Fruit fly (Drosophila melanogaster) whole organism, embryonic: ENCODE results near the gene Abl.

ENCODE experiments used
- Atf6 ChIP-seq: fragments of 200-800 bp; sonication (Bioruptor generic); IDR thresholded peaks from 2 replicates; pipeline ENCODE4 v1.3.6; 2022; ENCODE audit warnings: missing biosample characterization, missing genetic modification characterization
- Bdp1 ChIP-seq: fragments of 200-800 bp; sonication (Bioruptor generic); optimal IDR thresholded peaks from 3 replicates; lab custom pipeline; 2016; ENCODE audit warnings: missing biosample characterization, missing genetic modification characterization
- Bteb2 ChIP-seq: fragments of 200-800 bp; sonication (Bioruptor generic); optimal IDR thresholded peaks from 2 replicates; lab custom pipeline; 2016; ENCODE audit warnings: missing biosample characterization, missing genetic modification characterization
- CG10321 ChIP-seq: fragments of 200-800 bp; sonication (Bioruptor generic); IDR thresholded peaks from 2 replicates; pipeline ENCODE4 v1.3.6; 2022; ENCODE audit warnings: missing biosample characterization, missing genetic modification characterization
- CG10366 ChIP-seq: fragments of 200-800 bp; sonication (Bioruptor generic); IDR thresholded peaks from 2 replicates; pipeline ENCODE4 v1.3.6; 2022; ENCODE audit warnings: missing biosample characterization, missing genetic modification characterization
- CG11085 ChIP-seq: fragments of 200-800 bp; sonication (Bioruptor generic); IDR thresholded peaks from 2 replicates; pipeline ENCODE4 v1.3.6; 2022; ENCODE audit warnings: missing biosample characterization, missing genetic modification characterization
- CG11093 ChIP-seq: fragments of 200-800 bp; sonication (Bioruptor generic); IDR thresholded peaks from 3 replicates; pipeline ENCODE4 v1.3.6; 2022; ENCODE audit warnings: missing biosample characterization, missing genetic modification characterization
- CG12155 ChIP-seq: fragments of 200-800 bp; sonication (Bioruptor generic); optimal IDR thresholded peaks from 3 replicates; lab custom pipeline; 2016; ENCODE audit warnings: missing biosample characterization, missing genetic modification characterization
- CG13624 ChIP-seq: fragments of 200-800 bp; sonication (Bioruptor generic); optimal IDR thresholded peaks from 2 replicates; lab custom pipeline; 2016; ENCODE audit warnings: missing biosample characterization, missing genetic modification characterization
- CG13894 ChIP-seq: fragments of 200-800 bp; sonication (Bioruptor generic); optimal IDR thresholded peaks from 3 replicates; lab custom pipeline; 2018; ENCODE audit warnings: missing biosample characterization, mild to moderate bottlenecking, missing genetic modification characterization, moderate library complexity
- CG16815 ChIP-seq: fragments of 200-800 bp; sonication (Bioruptor generic); optimal IDR thresholded peaks from 3 replicates; lab custom pipeline; 2017; ENCODE audit warnings: missing biosample characterization, mild to moderate bottlenecking, missing genetic modification characterization
- CG17186 ChIP-seq: fragments of 200-800 bp; sonication (Bioruptor generic); optimal IDR thresholded peaks from 3 replicates; lab custom pipeline; 2017; ENCODE audit warnings: missing biosample characterization, missing genetic modification reagents, missing genetic modification characterization
- CG17328 ChIP-seq: fragments of 200-800 bp; sonication (Bioruptor generic); IDR thresholded peaks from 2 replicates; pipeline ENCODE4 v1.3.6; 2022; ENCODE audit warnings: missing biosample characterization, missing genetic modification characterization
- CG17612 ChIP-seq: fragments of 200-800 bp; sonication (Bioruptor generic); IDR thresholded peaks from 2 replicates; pipeline ENCODE4 v1.3.6; 2022; ENCODE audit warnings: missing biosample characterization, missing genetic modification characterization
- CG17802 ChIP-seq: fragments of 200-800 bp; sonication (Bioruptor generic); optimal IDR thresholded peaks from 2 replicates; lab custom pipeline; 2018; ENCODE audit warnings: missing biosample characterization, mild to moderate bottlenecking, missing genetic modification characterization, moderate library complexity
- CG18476 ChIP-seq: fragments of 200-800 bp; sonication (Bioruptor generic); optimal IDR thresholded peaks from 2 replicates; lab custom pipeline; 2016; ENCODE audit warnings: missing biosample characterization, mild to moderate bottlenecking, missing genetic modification characterization
- CG18599 ChIP-seq: fragments of 200-800 bp; sonication (Bioruptor generic); optimal IDR thresholded peaks from 3 replicates; lab custom pipeline; 2017; ENCODE audit warnings: missing biosample characterization, missing genetic modification characterization, mild to moderate bottlenecking, moderate library complexity, missing genetic modification reagents
- CG2116 ChIP-seq: fragments of 200-800 bp; sonication (Bioruptor generic); optimal IDR thresholded peaks from 3 replicates; lab custom pipeline; 2018; ENCODE audit warnings: missing biosample characterization, mild to moderate bottlenecking, missing genetic modification characterization
- CG32772 ChIP-seq: fragments of 200-800 bp; sonication (Bioruptor generic); IDR thresholded peaks from 2 replicates; pipeline ENCODE4 v1.3.6; 2022; ENCODE audit warnings: missing biosample characterization, missing genetic modification characterization
- CG4707 ChIP-seq: fragments of 200-800 bp; sonication (Bioruptor generic); optimal IDR thresholded peaks from 2 replicates; lab custom pipeline; 2018; ENCODE audit warnings: missing biosample characterization, mild to moderate bottlenecking, missing genetic modification characterization, moderate library complexity
- CG6254 ChIP-seq: fragments of 200-800 bp; sonication (Bioruptor generic); optimal IDR thresholded peaks from 3 replicates; lab custom pipeline; 2017; ENCODE audit warnings: mild to moderate bottlenecking, missing biosample characterization, missing genetic modification reagents, missing genetic modification characterization
- CG6854 ChIP-seq: fragments of 200-800 bp; sonication (Bioruptor generic); optimal IDR thresholded peaks from 3 replicates; lab custom pipeline; 2017; ENCODE audit warnings: missing biosample characterization, mild to moderate bottlenecking, missing genetic modification characterization
- CG7556 ChIP-seq: fragments of 200-800 bp; sonication (Bioruptor generic); optimal IDR thresholded peaks from 2 replicates; lab custom pipeline; 2017; ENCODE audit warnings: missing biosample characterization, mild to moderate bottlenecking, missing genetic modification characterization
- CG7745 ChIP-seq: fragments of 200-800 bp; sonication (Bioruptor generic); optimal IDR thresholded peaks from 2 replicates; lab custom pipeline; 2018; ENCODE audit warnings: missing biosample characterization, mild to moderate bottlenecking, missing genetic modification characterization, moderate library complexity
- CG9437 ChIP-seq: fragments of 200-800 bp; sonication (Bioruptor generic); optimal IDR thresholded peaks from 2 replicates; lab custom pipeline; 2018; ENCODE audit warnings: missing biosample characterization, mild to moderate bottlenecking, missing genetic modification characterization
- D19B ChIP-seq: fragments of 200-800 bp; sonication (Bioruptor generic); optimal IDR thresholded peaks from 2 replicates; lab custom pipeline; 2017; ENCODE audit warnings: missing biosample characterization, mild to moderate bottlenecking, missing genetic modification characterization
- Dp ChIP-seq: fragments of 200-800 bp; sonication (Bioruptor generic); optimal IDR thresholded peaks from 2 replicates; lab custom pipeline; 2018; ENCODE audit warnings: missing biosample characterization, mild to moderate bottlenecking, missing genetic modification characterization, moderate library complexity
- Ets65A ChIP-seq: fragments of 200-800 bp; sonication (Bioruptor generic); peaks from one replicate; lab custom pipeline; 2016; ENCODE audit warnings: missing biosample characterization, missing genetic modification characterization
- GATAe ChIP-seq: fragments of 200-800 bp; sonication (Bioruptor generic); conservative IDR thresholded peaks from 2 replicates; pipeline ENCODE4 v1.3.6; 2022; ENCODE audit warnings: missing biosample characterization, missing genetic modification characterization
- Hr51 ChIP-seq, 2 experiments: fragments of 200-800 bp; sonication (Bioruptor generic); optimal IDR thresholded peaks; 2 replicates in 1 of 2; 3 replicates in 1 of 2; lab custom pipeline; 2016 to 2018; ENCODE audit warnings: missing biosample characterization in 2 of 2, missing genetic modification characterization in 2 of 2, mild to moderate bottlenecking in 1 of 2, moderate library complexity in 1 of 2
- Ptx1 ChIP-seq: fragments of 200-800 bp; sonication (Bioruptor generic); IDR thresholded peaks from 2 replicates; pipeline ENCODE4 v1.3.6; 2022; ENCODE audit warnings: missing biosample characterization, missing genetic modification characterization
- Ravus ChIP-seq: fragments of 200-800 bp; sonication (Bioruptor generic); IDR thresholded peaks from 2 replicates; pipeline ENCODE4 v1.3.6; 2022; ENCODE audit warnings: missing biosample characterization, missing genetic modification characterization
- Sin3A ChIP-seq: fragments of >200 bp; optimal IDR thresholded peaks from 2 replicates; lab custom pipeline; 2018
- Sox102F ChIP-seq: fragments of 200-800 bp; sonication (Bioruptor generic); optimal IDR thresholded peaks from 2 replicates; lab custom pipeline; 2018; ENCODE audit warnings: missing biosample characterization, mild to moderate bottlenecking, missing genetic modification characterization, moderate library complexity
- Spps ChIP-seq: fragments of 200-800 bp; sonication (Bioruptor generic); optimal IDR thresholded peaks from 2 replicates; lab custom pipeline; 2018; ENCODE audit warnings: missing biosample characterization, mild to moderate bottlenecking, missing genetic modification characterization
- aop ChIP-seq: fragments of 200-800 bp; sonication (Bioruptor generic); IDR thresholded peaks from 2 replicates; pipeline ENCODE4 v1.3.6; 2022; ENCODE audit warnings: missing biosample characterization, missing genetic modification characterization
- ap ChIP-seq: fragments of 200-800 bp; sonication (Bioruptor generic); IDR thresholded peaks from 2 replicates; pipeline ENCODE4 v1.3.6; 2022; ENCODE audit warnings: missing biosample characterization, missing genetic modification characterization
- chif ChIP-seq, 2 experiments: fragments of 200-800 bp; sonication (Bioruptor generic); optimal IDR thresholded peaks; 3 replicates each; lab custom pipeline; 2016; ENCODE audit warnings: missing biosample characterization in 2 of 2, missing genetic modification characterization in 2 of 2
- chn ChIP-seq: fragments of 200-800 bp; sonication (Bioruptor generic); optimal IDR thresholded peaks from 2 replicates; lab custom pipeline; 2016; ENCODE audit warnings: missing biosample characterization, missing genetic modification characterization
- cwo ChIP-seq: fragments of 200-800 bp; sonication (Bioruptor generic); optimal IDR thresholded peaks from 3 replicates; lab custom pipeline; 2017; ENCODE audit warnings: missing biosample characterization, missing genetic modification characterization, mild to moderate bottlenecking, moderate library complexity, missing genetic modification reagents
- danr ChIP-seq: fragments of 200-800 bp; sonication (Bioruptor generic); IDR thresholded peaks from 2 replicates; pipeline ENCODE4 v1.3.6; 2022; ENCODE audit warnings: missing biosample characterization, missing genetic modification characterization
- gce ChIP-seq: fragments of 200-800 bp; sonication (Bioruptor generic); IDR thresholded peaks from 3 replicates; pipeline ENCODE4 v1.3.6; 2022; ENCODE audit warnings: missing biosample characterization, missing genetic modification characterization
- gcm ChIP-seq: fragments of 200-800 bp; sonication (Bioruptor generic); optimal IDR thresholded peaks from 2 replicates; lab custom pipeline; 2019; ENCODE audit warnings: missing biosample characterization, mild to moderate bottlenecking, missing genetic modification characterization, moderate library complexity
- h ChIP-seq: fragments of >200 bp; optimal IDR thresholded peaks from 2 replicates; lab custom pipeline; 2017
- hb ChIP-seq: fragments of 200-800 bp; sonication (Bioruptor generic); IDR thresholded peaks from 3 replicates; pipeline ENCODE4 v1.3.6; 2022; ENCODE audit warnings: missing biosample characterization, missing genetic modification characterization; ENCODE audit not compliant: partially characterized antibody
- hkb ChIP-seq, 2 experiments: fragments of 200-800 bp in 1 of 2; fragments of >200 bp in 1 of 2; sonication (Bioruptor generic) in 1 of 2; IDR thresholded peaks in 1 of 2; optimal IDR thresholded peaks in 1 of 2; 2 replicates each; pipeline versions ENCODE4 v1.3.6 to Lab custom; 2017 to 2022; ENCODE audit warnings: missing biosample characterization in 1 of 2, missing genetic modification characterization in 1 of 2
- oc ChIP-seq: fragments of 200-800 bp; sonication (Bioruptor generic); optimal IDR thresholded peaks from 2 replicates; lab custom pipeline; 2018; ENCODE audit warnings: missing biosample characterization, mild to moderate bottlenecking, missing genetic modification characterization, moderate library complexity
- pb ChIP-seq: fragments of 200-800 bp; sonication (Bioruptor generic); optimal IDR thresholded peaks from 3 replicates; lab custom pipeline; 2016; ENCODE audit warnings: missing biosample characterization, missing genetic modification characterization
- ranshi ChIP-seq: fragments of 200-800 bp; sonication (Bioruptor generic); IDR thresholded peaks from 2 replicates; pipeline ENCODE4 v1.3.6; 2022; ENCODE audit warnings: missing biosample characterization, missing genetic modification characterization
- ttk ChIP-seq: fragments of 200-800 bp; sonication (Bioruptor generic); IDR thresholded peaks from 2 replicates; pipeline ENCODE4 v2.1.2; 2022; ENCODE audit warnings: missing biosample characterization, missing genetic modification characterization
- vfl ChIP-seq: fragments of 200-800 bp; sonication (Bioruptor generic); optimal IDR thresholded peaks from 2 replicates; lab custom pipeline; 2016; ENCODE audit warnings: missing biosample characterization, missing genetic modification characterization
- yki ChIP-seq: fragments of >200 bp; optimal IDR thresholded peaks from 3 replicates; lab custom pipeline; 2018

Abl gene

dm6 chr3L:16615132-16615709, 32.5 kb downstream of the Abl start, which contains the start of gene Mo25 (continued):
- TF ChIP-seq Sox102F: no peak
- peak; percentile 17 for TF ChIP-seq CG6254
- no peak for TF ChIP-seq oc (tag; lab: Kevin White, UChicago)
- TF ChIP-seq CG9437 (GFP tag; lab: Kevin White, UChicago): peak; percentile 6
- no peak for TF ChIP-seq ranshi
- TF ChIP-seq CG11093 (GFP tag; lab: Robert Waterston, UW): no peak
- TF ChIP-seq danr (GFP tag; lab: Robert Waterston, UW): no peak
- no peak for TF ChIP-seq gce (GFP tag; lab: Robert Waterston, UW)
- TF ChIP-seq D19B (GFP tag; lab: Kevin White, UChicago): no peak
- peak; percentile 20 for TF ChIP-seq chn (GFP tag; lab: Kevin White, UChicago)
- no peak for TF ChIP-seq Atf6 (GFP tag; lab: Robert Waterston, UW)
- peak; percentile 32 for TF ChIP-seq CG18476 (GFP tag; lab: Kevin White, UChicago)
- TF ChIP-seq vfl (GFP tag; lab: Kevin White, UChicago): peak; percentile 32
- TF ChIP-seq hb: no peak; the same call in 2 of the 3 replicates
- no peak for TF ChIP-seq CG16815 (GFP tag; lab: Kevin White, UChicago)
- TF ChIP-seq CG17612 (GFP tag; lab: Robert Waterston, UW): no peak
- TF ChIP-seq Sin3A (lab: Kevin White, UChicago): no peak
- no peak for TF ChIP-seq CG17186 (GFP tag; lab: Kevin White, UChicago)
- no peak for TF ChIP-seq Hr51 (GFP tag; optimal IDR thresholded peaks at IDR 0.05; lab: Kevin White, UChicago)
- TF ChIP-seq CG7745: no peak
- TF ChIP-seq Ets65A (GFP tag; lab: Kevin White, UChicago): peak; percentile 11
- no peak for TF ChIP-seq chif (GFP tag; optimal IDR thresholded peaks at IDR 0.05; lab: Kevin White, UChicago)
- TF ChIP-seq CG32772 (GFP tag; lab: Robert Waterston, UW): peak; percentile 70
- peak; percentile 11 for TF ChIP-seq CG18599 (GFP tag; lab: Kevin White, UChicago)
- TF ChIP-seq CG12155: peak; percentile 46
- TF ChIP-seq pb (GFP tag; lab: Kevin White, UChicago): no peak
- no peak for TF ChIP-seq Ravus (GFP tag; lab: Robert Waterston, UW)
- TF ChIP-seq gcm: peak; percentile 5
- no peak for TF ChIP-seq CG10366 (GFP tag; lab: Robert Waterston, UW)
- TF ChIP-seq CG13624: no peak
- TF ChIP-seq CG13894 (tag; lab: Kevin White, UChicago): peak; percentile 40
- TF ChIP-seq ap (GFP tag; lab: Robert Waterston, UW): 0 out of 2 replicates have a peak, but pooled peaks have one; percentile 2
- no peak; the same call in 1 of the 2 replicates for TF ChIP-seq CG10321 (GFP tag; lab: Robert Waterston, UW)
- no peak for TF ChIP-seq yki (lab: Kevin White, UChicago)
- TF ChIP-seq hkb (optimal IDR thresholded peaks at IDR 0.05; lab: Kevin White, UChicago): no peak
- TF ChIP-seq hkb (GFP tag; IDR thresholded peaks at IDR 0.05; lab: Robert Waterston, UW): no peak
- TF ChIP-seq Dp: peak; percentile 83
- TF ChIP-seq aop (GFP tag; lab: Robert Waterston, UW): no peak
- peak; percentile 39 for TF ChIP-seq Bteb2 (GFP tag; lab: Kevin White, UChicago)
- no peak for TF ChIP-seq Spps (tag; lab: Kevin White, UChicago)
- no peak for TF ChIP-seq Ptx1 (GFP tag; lab: Robert Waterston, UW)
- TF ChIP-seq CG11085 (GFP tag; lab: Robert Waterston, UW): no peak
- peak; percentile 29 for TF ChIP-seq CG7556 (GFP tag; lab: Kevin White, UChicago)
- TF ChIP-seq ttk (GFP tag; lab: Robert Waterston, UW): no peak
- no peak for TF ChIP-seq CG4707 (GFP tag; lab: Kevin White, UChicago)
- TF ChIP-seq CG17328 (GFP tag; lab: Robert Waterston, UW): no peak
- peak; percentile 84 for TF ChIP-seq CG2116 (GFP tag; lab: Kevin White, UChicago)
- TF ChIP-seq CG6854 (GFP tag; lab: Kevin White, UChicago): no peak
- no peak for TF ChIP-seq GATAe
- peak; percentile 29 for TF ChIP-seq Bdp1 (GFP tag; lab: Kevin White, UChicago)
- no peak for TF ChIP-seq CG17802 (tag; lab: Kevin White, UChicago)
- TF ChIP-seq cwo: no peak
- no peak for TF ChIP-seq h
